Fruit fly (Drosophila melanogaster) whole organism, embryonic: Measurements from ENCODE around the gene CG5815.
A peak's percentile ranks its signal among the peaks of the same experiment; 100 is the strongest.

Experiments
- Atf6 ChIP-seq: fragments of 200-800 bp; sonication (Bioruptor generic); IDR thresholded peaks from 2 replicates; pipeline ENCODE4 v1.3.6; 2022; ENCODE audit warnings: missing biosample characterization, missing genetic modification characterization
- CG10267 ChIP-seq: fragments of 200-800 bp; sonication (Bioruptor generic); optimal IDR thresholded peaks from 2 replicates; lab custom pipeline; 2018; ENCODE audit warnings: missing biosample characterization, mild to moderate bottlenecking, missing genetic modification characterization, moderate library complexity
- CG10321 ChIP-seq: fragments of 200-800 bp; sonication (Bioruptor generic); IDR thresholded peaks from 2 replicates; pipeline ENCODE4 v1.3.6; 2022; ENCODE audit warnings: missing biosample characterization, missing genetic modification characterization
- CG10366 ChIP-seq: fragments of 200-800 bp; sonication (Bioruptor generic); IDR thresholded peaks from 2 replicates; pipeline ENCODE4 v1.3.6; 2022; ENCODE audit warnings: missing biosample characterization, missing genetic modification characterization
- CG11560 ChIP-seq: fragments of 200-800 bp; sonication (Bioruptor generic); IDR thresholded peaks from 3 replicates; pipeline ENCODE4 v1.3.6; 2022; ENCODE audit warnings: missing biosample characterization, missing genetic modification characterization
- CG12071 ChIP-seq: fragments of 200-800 bp; sonication (Bioruptor generic); optimal IDR thresholded peaks from 3 replicates; lab custom pipeline; 2018; ENCODE audit warnings: missing biosample characterization, mild to moderate bottlenecking, missing genetic modification characterization
- CG12744 ChIP-seq: fragments of 200-800 bp; sonication (Bioruptor generic); optimal IDR thresholded peaks from 2 replicates; lab custom pipeline; 2016; ENCODE audit warnings: missing biosample characterization, missing genetic modification characterization
- CG13894 ChIP-seq: fragments of 200-800 bp; sonication (Bioruptor generic); optimal IDR thresholded peaks from 3 replicates; lab custom pipeline; 2018; ENCODE audit warnings: missing biosample characterization, mild to moderate bottlenecking, missing genetic modification characterization, moderate library complexity
- CG1602 ChIP-seq: fragments of 200-800 bp; sonication (Bioruptor generic); optimal IDR thresholded peaks from 3 replicates; lab custom pipeline; 2016; ENCODE audit warnings: missing biosample characterization, missing genetic modification characterization
- CG1647 ChIP-seq: fragments of 200-800 bp; sonication (Bioruptor generic); optimal IDR thresholded peaks from 3 replicates; lab custom pipeline; 2016; ENCODE audit warnings: missing biosample characterization, missing genetic modification characterization
- CG17186 ChIP-seq: fragments of 200-800 bp; sonication (Bioruptor generic); optimal IDR thresholded peaks from 3 replicates; lab custom pipeline; 2017; ENCODE audit warnings: missing biosample characterization, missing genetic modification reagents, missing genetic modification characterization
- CG17829 ChIP-seq: fragments of 200-800 bp; optimal IDR thresholded peaks from 2 replicates; lab custom pipeline; 2019; ENCODE audit warnings: missing biosample characterization, mild to moderate bottlenecking, missing genetic modification characterization, moderate library complexity
- CG1792 ChIP-seq: fragments of 200-800 bp; sonication (Bioruptor generic); optimal IDR thresholded peaks from 2 replicates; lab custom pipeline; 2016; ENCODE audit warnings: missing biosample characterization, missing genetic modification characterization
- CG18011 ChIP-seq: fragments of 200-800 bp; sonication (Bioruptor generic); optimal IDR thresholded peaks from 2 replicates; lab custom pipeline; 2017; ENCODE audit warnings: missing biosample characterization, missing genetic modification characterization, mild to moderate bottlenecking, moderate library complexity, missing genotype
- CG31441 ChIP-seq: fragments of 200-800 bp; sonication (Bioruptor generic); IDR thresholded peaks from 2 replicates; pipeline ENCODE4 v1.3.6; 2022; ENCODE audit warnings: missing biosample characterization, missing genetic modification characterization
- CG34224 ChIP-seq: fragments of 200-800 bp; sonication (Bioruptor generic); IDR thresholded peaks from 3 replicates; pipeline ENCODE4 v1.3.6; 2022; ENCODE audit warnings: missing biosample characterization, missing genetic modification characterization; ENCODE audit not compliant: partially characterized antibody
- CG34422 ChIP-seq: fragments of 200-800 bp; sonication (Bioruptor generic); IDR thresholded peaks from 3 replicates; pipeline ENCODE4 v1.3.6; 2022; ENCODE audit warnings: missing biosample characterization, missing genetic modification characterization
- CG4404 ChIP-seq: fragments of 200-800 bp; sonication (Bioruptor generic); IDR thresholded peaks from 2 replicates; pipeline ENCODE4 v1.3.6; 2022; ENCODE audit warnings: missing biosample characterization, missing genetic modification characterization
- CG4424 ChIP-seq: fragments of 200-800 bp; sonication (Bioruptor generic); optimal IDR thresholded peaks from 3 replicates; lab custom pipeline; 2016; ENCODE audit warnings: missing biosample characterization, missing genetic modification characterization
- CG6854 ChIP-seq: fragments of 200-800 bp; sonication (Bioruptor generic); optimal IDR thresholded peaks from 3 replicates; lab custom pipeline; 2017; ENCODE audit warnings: missing biosample characterization, mild to moderate bottlenecking, missing genetic modification characterization
- CG7556 ChIP-seq: fragments of 200-800 bp; sonication (Bioruptor generic); optimal IDR thresholded peaks from 2 replicates; lab custom pipeline; 2017; ENCODE audit warnings: missing biosample characterization, mild to moderate bottlenecking, missing genetic modification characterization
- CG9727 ChIP-seq: fragments of 200-800 bp; sonication (Bioruptor generic); optimal IDR thresholded peaks from 3 replicates; lab custom pipeline; 2017; ENCODE audit warnings: missing biosample characterization, mild to moderate bottlenecking, missing genetic modification characterization
- ERR ChIP-seq: fragments of 200-800 bp; sonication (Bioruptor generic); optimal IDR thresholded peaks from 2 replicates; lab custom pipeline; 2016; ENCODE audit warnings: missing biosample characterization, missing genetic modification characterization
- HmgZ ChIP-seq: fragments of 200-800 bp; sonication (Bioruptor generic); optimal IDR thresholded peaks from 2 replicates; lab custom pipeline; 2018; ENCODE audit warnings: missing biosample characterization, mild to moderate bottlenecking, missing genetic modification characterization
- Hr51 ChIP-seq, 2 experiments: fragments of 200-800 bp; sonication (Bioruptor generic); optimal IDR thresholded peaks; 2 replicates in 1 of 2; 3 replicates in 1 of 2; lab custom pipeline; 2016 to 2018; ENCODE audit warnings: missing biosample characterization in 2 of 2, missing genetic modification characterization in 2 of 2, mild to moderate bottlenecking in 1 of 2, moderate library complexity in 1 of 2
- Jarid2 ChIP-seq: fragments of 200-800 bp; sonication (Bioruptor generic); optimal IDR thresholded peaks from 3 replicates; lab custom pipeline; 2017; ENCODE audit warnings: mild to moderate bottlenecking, missing biosample characterization, missing genetic modification reagents, missing genetic modification characterization
- Mrtf ChIP-seq: fragments of 200-800 bp; sonication (Bioruptor generic); IDR thresholded peaks from 3 replicates; pipeline ENCODE4 v1.3.6; 2022; ENCODE audit warnings: missing biosample characterization, missing genetic modification characterization
- NC2α ChIP-seq: fragments of 200-800 bp; sonication (Bioruptor generic); optimal IDR thresholded peaks from 2 replicates; lab custom pipeline; 2016; ENCODE audit warnings: missing biosample characterization, missing genetic modification characterization
- Oli ChIP-seq: fragments of 200-800 bp; sonication (Bioruptor generic); optimal IDR thresholded peaks from 2 replicates; lab custom pipeline; 2018; ENCODE audit warnings: missing biosample characterization, mild to moderate bottlenecking, missing genetic modification characterization, moderate library complexity
- Optix ChIP-seq: fragments of 200-800 bp; sonication (Bioruptor generic); IDR thresholded peaks from 3 replicates; pipeline ENCODE4 v1.3.6; 2022; ENCODE audit warnings: missing biosample characterization, missing genetic modification characterization
- Pdp1 ChIP-seq, 2 experiments: fragments of 200-800 bp; sonication (Bioruptor generic); optimal IDR thresholded peaks; 3 replicates each; lab custom pipeline; 2016; ENCODE audit warnings: missing biosample characterization in 2 of 2, missing genetic modification characterization in 2 of 2, mild to moderate bottlenecking in 1 of 2, moderate library complexity in 1 of 2
- Sin3A ChIP-seq: fragments of >200 bp; optimal IDR thresholded peaks from 2 replicates; lab custom pipeline; 2018
- Trl ChIP-seq, 3 experiments: fragments of >200 bp in 2 of 3; fragments of 200-800 bp in 1 of 3; sonication (Bioruptor generic) in 1 of 3; optimal IDR thresholded peaks; 2 replicates in 1 of 3; 3 replicates in 2 of 3; lab custom pipeline; 2016 to 2017; ENCODE audit warnings: missing biosample characterization in 1 of 3, missing genetic modification characterization in 1 of 3
- ab ChIP-seq: fragments of 200-800 bp; sonication (Bioruptor generic); optimal IDR thresholded peaks from 2 replicates; lab custom pipeline; 2016; ENCODE audit warnings: missing biosample characterization, missing genetic modification characterization
- dmrt99B ChIP-seq: fragments of 200-800 bp; sonication (Bioruptor generic); optimal IDR thresholded peaks from 2 replicates; lab custom pipeline; 2018; ENCODE audit warnings: missing biosample characterization, mild to moderate bottlenecking, missing genetic modification characterization, moderate library complexity
- dpn ChIP-seq, 2 experiments: fragments of 200-800 bp; sonication (Bioruptor generic); optimal IDR thresholded peaks; 3 replicates each; lab custom pipeline; 2016; ENCODE audit warnings: missing biosample characterization in 2 of 2, missing genetic modification characterization in 2 of 2
- emc ChIP-seq: fragments of 200-800 bp; sonication (Bioruptor generic); optimal IDR thresholded peaks from 2 replicates; lab custom pipeline; 2016; ENCODE audit warnings: missing biosample characterization, missing genetic modification characterization
- fd102C ChIP-seq: fragments of 200-800 bp; sonication (Bioruptor generic); optimal IDR thresholded peaks from 2 replicates; lab custom pipeline; 2018; ENCODE audit warnings: missing biosample characterization, mild to moderate bottlenecking, missing genetic modification characterization, moderate library complexity
- gcm2 ChIP-seq: fragments of 200-800 bp; sonication (Bioruptor generic); optimal IDR thresholded peaks from 2 replicates; lab custom pipeline; 2016; ENCODE audit warnings: missing biosample characterization, missing genetic modification characterization
- insv ChIP-seq, 2 experiments: fragments of 200-800 bp; sonication (Bioruptor generic); optimal IDR thresholded peaks; 3 replicates each; lab custom pipeline; 2016 to 2018; ENCODE audit warnings: missing biosample characterization in 2 of 2, missing genetic modification characterization in 2 of 2
- kay ChIP-seq: fragments of 200-800 bp; sonication (Bioruptor generic); optimal IDR thresholded peaks from 2 replicates; lab custom pipeline; 2016; ENCODE audit warnings: missing biosample characterization, missing genetic modification characterization
- p53 ChIP-seq: fragments of 200-800 bp; sonication (Bioruptor generic); optimal IDR thresholded peaks from 2 replicates; lab custom pipeline; 2016; ENCODE audit warnings: missing biosample characterization, missing genetic modification characterization
- psq ChIP-seq: fragments of 200-800 bp; sonication (Bioruptor generic); optimal IDR thresholded peaks from 2 replicates; lab custom pipeline; 2017; ENCODE audit warnings: missing biosample characterization, missing genetic modification characterization
- schlank ChIP-seq: fragments of 200-800 bp; sonication (Bioruptor generic); optimal IDR thresholded peaks from 2 replicates; lab custom pipeline; 2018; ENCODE audit warnings: missing biosample characterization, mild to moderate bottlenecking, missing genetic modification characterization
- slp2 ChIP-seq: fragments of 200-800 bp; sonication (Bioruptor generic); optimal IDR thresholded peaks from 2 replicates; lab custom pipeline; 2016; ENCODE audit warnings: missing biosample characterization, missing genetic modification characterization
- so ChIP-seq: fragments of 200-800 bp; sonication (Bioruptor generic); IDR thresholded peaks from 3 replicates; pipeline ENCODE4 v1.3.6; 2022; ENCODE audit warnings: missing biosample characterization, missing genetic modification characterization
- tna ChIP-seq: fragments of 200-800 bp; sonication (Bioruptor generic); IDR thresholded peaks from 2 replicates; pipeline ENCODE4 v1.3.6; 2022; ENCODE audit warnings: missing biosample characterization, missing genetic modification characterization; ENCODE audit not compliant: partially characterized antibody
- tx ChIP-seq: fragments of 200-800 bp; sonication (Bioruptor generic); optimal IDR thresholded peaks from 2 replicates; lab custom pipeline; 2016; ENCODE audit warnings: missing biosample characterization, missing genetic modification characterization

CG5815 gene

DNA sequence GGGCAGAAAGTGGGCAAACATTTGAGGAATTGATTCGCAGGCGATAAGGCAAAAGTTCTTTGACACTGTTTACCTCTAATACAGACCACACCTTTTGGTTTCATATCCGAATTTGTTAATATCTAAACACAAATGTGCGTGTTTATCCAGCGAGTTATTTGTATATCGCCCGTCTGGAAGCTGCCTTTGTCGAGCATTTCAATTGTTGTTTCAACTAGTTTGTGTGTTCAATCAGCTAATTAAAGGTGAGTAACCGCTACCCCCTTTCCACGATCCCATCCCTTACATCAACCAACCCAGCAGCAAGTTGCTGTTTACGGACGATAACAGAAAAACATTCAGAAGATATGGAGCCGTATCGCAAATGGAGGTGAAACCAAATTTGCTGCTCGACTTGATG, 19.0 kb downstream of the CG5815 start (continued):
- TF ChIP-seq Hr51 (GFP tag; optimal IDR thresholded peaks at IDR 0.05; lab: Kevin White, UChicago) (peak in 1 of 2 experiments; percentile 23), CG17186 (GFP tag; lab: Kevin White, UChicago) (no peak), CG12071 (GFP tag; lab: Kevin White, UChicago) (peak; percentile 66), CG4424 (no peak), CG34224 (GFP tag; lab: Robert Waterston, UW) (no peak), dmrt99B (peak; percentile 22), CG1792 (GFP tag; lab: Kevin White, UChicago) (peak; percentile 15), CG18011 (GFP tag; lab: Kevin White, UChicago) (peak; percentile 24), tx (GFP tag; lab: Kevin White, UChicago) (no peak), CG10321 (GFP tag; lab: Robert Waterston, UW) (no peak), Oli (tag; lab: Kevin White, UChicago) (no peak), CG7556 (peak; percentile 34), insv (GFP tag; optimal IDR thresholded peaks at IDR 0.05; lab: Kevin White, UChicago) (no peak), slp2 (GFP tag; lab: Kevin White, UChicago) (no peak), Optix (GFP tag; lab: Robert Waterston, UW) (no peak), CG34422 (GFP tag; lab: Robert Waterston, UW) (no peak), so (GFP tag; lab: Robert Waterston, UW) (peak; percentile 61; the same call in 1 of the 3 replicates), emc (GFP tag; lab: Kevin White, UChicago) (peak; percentile 34), CG10366 (GFP tag; lab: Robert Waterston, UW) (no peak), p53 (GFP tag; lab: Kevin White, UChicago) (no peak), kay (no peak), CG12744 (GFP tag; lab: Kevin White, UChicago) (no peak), CG13894 (peak; percentile 57), Mrtf (GFP tag; lab: Robert Waterston, UW) (0 out of 3 replicates have a peak, but pooled peaks have one; percentile 29), CG1647 (GFP tag; lab: Kevin White, UChicago) (peak; percentile 17), CG10267 (tag; lab: Kevin White, UChicago) (no peak), Atf6 (GFP tag; lab: Robert Waterston, UW) (peak; percentile 84), CG4404 (GFP tag; lab: Robert Waterston, UW) (no peak), CG31441 (GFP tag; lab: Robert Waterston, UW) (no peak), psq (no peak), Sin3A (lab: Kevin White, UChicago) (no peak), ab (GFP tag; lab: Kevin White, UChicago) (no peak), gcm2 (GFP tag; lab: Kevin White, UChicago) (no peak), CG17829 (tag; lab: Kevin White, UChicago) (no peak), Trl (optimal IDR thresholded peaks at IDR 0.05; lab: Kevin White, UChicago) (no peak), Trl (GFP tag; optimal IDR thresholded peaks at IDR 0.05; lab: Kevin White, UChicago) (peak; percentile 33), dpn (GFP tag; optimal IDR thresholded peaks at IDR 0.05; lab: Kevin White, UChicago) (peak; percentile 27 to 67), CG11560 (tag; lab: Robert Waterston, UW) (no peak; the same call in 2 of the 3 replicates), Pdp1 (GFP tag; optimal IDR thresholded peaks at IDR 0.05; lab: Kevin White, UChicago) (peak in 1 of 2 experiments; percentile 16), schlank (tag; lab: Kevin White, UChicago) (peak; percentile 79), NC2α (GFP tag; lab: Kevin White, UChicago) (no peak), CG6854 (GFP tag; lab: Kevin White, UChicago) (peak; percentile 27), fd102C (GFP tag; lab: Kevin White, UChicago) (no peak), CG1602 (no peak), tna (GFP tag; lab: Robert Waterston, UW) (no peak), HmgZ (tag; lab: Kevin White, UChicago) (peak; percentile 54), CG9727 (GFP tag; lab: Kevin White, UChicago) (peak; percentile 30), Jarid2 (peak; percentile 15), ERR (peak; percentile 47)
